Worm (Caenorhabditis elegans): ENCODE measurements around the gene cit-1.1.
A peak's percentile ranks its signal among the peaks of the same experiment; 100 is the strongest.

cit-1.1 gene

DNA sequence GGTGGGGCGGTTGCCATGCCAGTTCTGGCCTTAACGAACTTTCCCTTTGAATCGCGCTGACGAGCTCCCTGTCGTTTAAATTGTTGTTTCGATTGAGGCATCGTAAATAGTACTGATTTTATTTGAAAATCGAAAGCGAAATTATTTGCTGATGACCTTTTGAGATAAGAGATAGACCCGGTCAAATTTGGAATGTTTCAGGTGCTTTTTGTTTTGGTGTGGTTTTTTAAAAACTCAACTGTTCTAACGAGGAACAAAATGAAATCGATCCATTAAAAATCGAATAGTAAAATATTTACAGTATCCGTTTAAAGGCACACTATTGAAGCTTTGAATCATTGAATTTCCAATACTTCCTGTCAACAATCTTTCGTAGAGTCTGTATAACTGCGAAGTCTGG is 33.2 kb upstream of the cit-1.1 start, which contains the start of gene K12H4.6:
Gene K12H4.6 (minus strand): TSS at position 101 of the 400 bp plus-strand sequence.
- TF ChIP-seq hlh-17 (GFP tag; optimal IDR thresholded peaks at IDR 0.05; ENCODE audit: borderline replicate concordance) (no peak), ztf-4 (tag; optimal IDR thresholded peaks at IDR 0.05) (no peak), elt-2 (tag; optimal IDR thresholded peaks at IDR 0.05) (no peak), lin-13 (GFP tag; optimal IDR thresholded peaks at IDR 0.05) (no peak), ama-1 (optimal IDR thresholded peaks at IDR 0.05) (no peak), nhr-84 (tag; optimal IDR thresholded peaks at IDR 0.05) (no peak), ceh-82 (tag; optimal IDR thresholded peaks at IDR 0.05) (no peak), pax-3 (tag; optimal IDR thresholded peaks at IDR 0.05) (no peak), jun-1 (tag; optimal IDR thresholded peaks at IDR 0.05) (no peak), elt-3 (tag; optimal IDR thresholded peaks at IDR 0.05) (no peak), nhr-20 (tag; optimal IDR thresholded peaks at IDR 0.05) (no peak), tbx-2 (tag; optimal IDR thresholded peaks at IDR 0.05) (no peak), C04F5.9 (tag; optimal IDR thresholded peaks at IDR 0.05) (no peak), pqm-1 (tag; optimal IDR thresholded peaks at IDR 0.05) (no peak), skn-1 (tag; optimal IDR thresholded peaks at IDR 0.05) (no peak), lir-3 (tag; optimal IDR thresholded peaks at IDR 0.05; ENCODE audit: poor library complexity) (no peak)

DNA sequence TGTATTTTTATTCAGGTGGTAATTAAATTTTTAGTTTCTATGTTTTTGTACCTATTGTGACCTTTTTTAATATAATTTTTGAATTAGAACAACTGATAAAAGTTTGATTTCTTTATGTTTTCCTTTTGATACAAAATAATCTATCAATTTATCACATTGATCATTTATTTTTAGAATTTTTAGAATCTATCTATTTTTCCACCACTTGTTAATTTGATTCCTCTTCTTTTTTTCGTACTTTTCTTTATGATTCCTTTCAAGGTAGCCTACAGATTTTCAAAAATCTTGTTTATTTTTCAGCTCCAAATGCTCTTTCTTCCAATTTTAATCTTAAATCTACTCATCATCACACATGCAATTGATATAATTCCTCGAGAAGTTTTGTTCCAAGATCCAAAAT is 28.3 kb upstream of the cit-1.1 start, which contains the start of gene dpf-6:
Gene dpf-6 (plus strand): TSS at position 301 of the 400 bp plus-strand sequence.
- TF ChIP-seq swsn-7 (tag; optimal IDR thresholded peaks at IDR 0.05) (no peak), pag-3 (tag; optimal IDR thresholded peaks at IDR 0.05; ENCODE audit: borderline replicate concordance, insufficient read depth) (no peak), ceh-90 (tag; optimal IDR thresholded peaks at IDR 0.05) (no peak), nhr-28 (tag; optimal IDR thresholded peaks at IDR 0.05) (no peak)

DNA sequence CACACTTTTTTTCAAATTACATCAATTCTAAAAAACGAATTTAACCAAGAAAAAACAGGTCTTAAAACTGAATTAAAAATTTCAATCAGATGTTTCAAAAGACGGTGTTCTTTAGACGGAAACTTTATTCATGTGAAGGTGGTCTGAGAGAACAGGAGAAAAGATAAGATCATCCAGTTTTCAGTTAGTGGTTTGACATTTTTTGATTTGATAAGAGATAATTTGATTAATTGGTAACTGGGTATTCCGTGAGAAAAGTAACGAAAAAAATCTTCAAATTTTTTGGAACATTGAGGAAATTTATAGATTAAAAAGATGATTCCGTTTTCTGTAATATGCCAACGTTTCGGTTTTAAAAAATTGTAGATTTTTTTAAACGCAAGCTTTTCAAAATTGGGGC is 26.9 kb upstream of the cit-1.1 start:
- TF ChIP-seq hlh-17 (GFP tag; optimal IDR thresholded peaks at IDR 0.05; ENCODE audit: borderline replicate concordance), result no peak
- peak in 4 of 6 experiments; percentile 1 to 80 (median 54) for TF ChIP-seq elt-3 (tag; optimal IDR thresholded peaks at IDR 0.05)
- no peak for TF ChIP-seq lir-3 (tag; optimal IDR thresholded peaks at IDR 0.05; ENCODE audit: poor library complexity)
- peak; percentile 35 for TF ChIP-seq blmp-1 (tag; optimal IDR thresholded peaks at IDR 0.05)
- peak; percentile 50 for TF ChIP-seq nhr-85 (tag)
- no peak for TF ChIP-seq efl-1 (optimal IDR thresholded peaks at IDR 0.05)
- TF ChIP-seq efl-1 (GFP tag; optimal IDR thresholded peaks at IDR 0.05 in 1 of 2), result peak in 1 of 2 experiments; percentile 63
- no peak for TF ChIP-seq egl-27 (tag; optimal IDR thresholded peaks at IDR 0.05)

DNA sequence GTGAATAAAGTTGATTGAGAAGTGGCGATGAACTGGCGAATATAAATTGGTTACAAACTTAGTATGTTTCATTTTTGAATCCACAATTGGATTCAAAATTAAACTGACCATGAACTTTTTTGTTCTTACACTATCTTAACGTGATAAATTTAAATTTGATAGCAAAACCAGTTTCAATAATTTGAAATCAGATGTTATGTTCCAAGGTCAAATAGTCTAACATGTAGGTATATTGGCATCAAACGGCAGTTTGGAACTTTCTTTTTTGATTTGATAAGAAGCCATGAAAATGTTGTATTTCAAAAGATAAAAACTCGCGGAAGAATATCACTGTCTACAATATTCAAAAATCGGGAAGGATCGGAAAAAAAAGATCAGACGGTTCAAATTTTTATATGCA is 26.4 kb upstream of the cit-1.1 start:
- peak in 3 of 6 experiments; percentile 28 to 88 (median 64) for TF ChIP-seq elt-3 (tag; optimal IDR thresholded peaks at IDR 0.05)
- TF ChIP-seq lsy-2 (tag; optimal IDR thresholded peaks at IDR 0.05), result peak in 1 of 2 experiments; percentile 16
- peak; percentile 62 for TF ChIP-seq grh-1 (GFP tag; IDR thresholded peaks at IDR 0.05)
- peak; percentile 21 for TF ChIP-seq lin-14 (GFP tag; optimal IDR thresholded peaks at IDR 0.05)
- no peak for TF ChIP-seq fkh-8 (tag; optimal IDR thresholded peaks at IDR 0.05)
- TF ChIP-seq nhr-85 (tag), result peak; percentile 78
- peak; percentile 53 for TF ChIP-seq blmp-1 (tag; optimal IDR thresholded peaks at IDR 0.05)
- no peak for TF ChIP-seq elt-2 (tag; optimal IDR thresholded peaks at IDR 0.05)

DNA sequence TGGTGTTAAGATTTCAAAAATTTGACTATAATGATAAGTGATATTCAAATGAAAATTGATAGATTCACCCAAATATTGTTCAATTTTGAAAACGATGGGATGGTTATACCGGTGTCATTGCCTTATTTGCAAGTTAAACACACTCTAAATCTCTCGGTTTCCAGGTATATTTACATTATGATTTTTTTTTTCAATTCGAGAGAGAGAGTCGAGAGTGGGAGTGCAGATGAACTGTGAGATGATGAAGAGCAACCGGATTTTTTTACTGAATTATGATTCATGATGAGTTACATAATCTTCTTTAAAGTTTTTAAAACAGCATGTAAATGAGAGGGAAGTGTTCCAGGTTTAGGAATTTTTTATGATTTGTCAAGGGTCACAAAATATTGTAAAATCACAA is 23.9 kb upstream of the cit-1.1 start, which contains the start of gene F44B9.10:
Gene F44B9.10 (minus strand): TSS at position 101 of the 400 bp plus-strand sequence.
- TF ChIP-seq ceh-90 (tag; optimal IDR thresholded peaks at IDR 0.05), result no peak
- no peak for TF ChIP-seq pqm-1 (tag; optimal IDR thresholded peaks at IDR 0.05)
- no peak for TF ChIP-seq ama-1 (optimal IDR thresholded peaks at IDR 0.05)
- no peak for TF ChIP-seq nhr-237 (tag; optimal IDR thresholded peaks at IDR 0.05)

DNA sequence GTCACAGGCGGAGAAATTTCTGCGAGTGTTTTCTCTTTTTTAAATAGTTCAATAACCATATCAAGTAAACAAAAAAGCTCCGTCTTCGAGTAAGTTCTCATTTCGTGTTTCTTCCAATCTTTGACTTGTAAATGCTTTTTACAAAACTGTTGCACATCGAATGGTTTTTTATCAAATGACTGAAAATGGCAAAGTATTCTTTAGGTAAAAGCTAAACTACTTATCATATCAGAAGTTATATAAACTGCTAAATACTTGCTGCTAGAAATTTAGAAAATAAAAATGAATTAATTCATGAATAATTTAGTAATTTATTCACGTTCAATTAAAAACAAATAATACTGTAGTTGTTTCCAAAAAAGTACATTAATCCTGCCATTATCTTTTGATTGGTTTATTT is 21.3 kb upstream of the cit-1.1 start, which contains the start of gene F44B9.9:
Gene F44B9.9 (minus strand): TSS at position 101 of the 400 bp plus-strand sequence.
- TF ChIP-seq fos-1 (tag; optimal IDR thresholded peaks at IDR 0.05) (no peak), mef-2 (tag; optimal IDR thresholded peaks at IDR 0.05) (no peak), ama-1 (optimal IDR thresholded peaks at IDR 0.05) (no peak), vab-15 (tag; optimal IDR thresholded peaks at IDR 0.05) (no peak), aha-1 (tag; optimal IDR thresholded peaks at IDR 0.05) (no peak), rnt-1 (tag; optimal IDR thresholded peaks at IDR 0.05) (no peak), lin-39 (tag; optimal IDR thresholded peaks at IDR 0.05) (no peak), lsy-2 (tag; optimal IDR thresholded peaks at IDR 0.05) (no peak), nhr-20 (tag; optimal IDR thresholded peaks at IDR 0.05) (no peak), ztf-4 (tag; optimal IDR thresholded peaks at IDR 0.05) (no peak), hpl-2 (GFP tag; optimal IDR thresholded peaks at IDR 0.05) (no peak), egl-13 (tag; optimal IDR thresholded peaks at IDR 0.05) (no peak), lir-3 (tag; optimal IDR thresholded peaks at IDR 0.05; ENCODE audit: poor library complexity) (no peak), dsc-1 (tag; optimal IDR thresholded peaks at IDR 0.05) (no peak), dpl-1 (GFP tag; optimal IDR thresholded peaks at IDR 0.05) (no peak), unc-62 (GFP tag; optimal IDR thresholded peaks at IDR 0.05) (no peak), pag-3 (tag; optimal IDR thresholded peaks at IDR 0.05; ENCODE audit: borderline replicate concordance, insufficient read depth) (no peak), nhr-90 (tag; optimal IDR thresholded peaks at IDR 0.05; ENCODE audit: poor library complexity) (no peak)
